Fruit fly (Drosophila melanogaster) whole organism, pupa: ENCODE data around the gene CAH9.

Source experiments
- CG14655 ChIP-seq: fragments of 200-800 bp; sonication (Bioruptor generic); optimal IDR thresholded peaks from 3 replicates; lab custom pipeline; 2017; ENCODE audit warnings: mild to moderate bottlenecking, missing biosample characterization, missing genetic modification reagents, missing genetic modification characterization
- CG17806 ChIP-seq: fragments of 200-800 bp; sonication (Bioruptor generic); optimal IDR thresholded peaks from 2 replicates; lab custom pipeline; 2018; ENCODE audit warnings: missing biosample characterization, mild to moderate bottlenecking, missing genetic modification characterization, moderate library complexity
- CG8159 ChIP-seq: fragments of 200-800 bp; sonication (Bioruptor generic); optimal IDR thresholded peaks from 3 replicates; lab custom pipeline; 2018; ENCODE audit warnings: missing biosample characterization, mild to moderate bottlenecking, missing genetic modification characterization, moderate library complexity
- D1 ChIP-seq: fragments of 200-800 bp; sonication (Bioruptor generic); optimal IDR thresholded peaks from 2 replicates; lab custom pipeline; 2018; ENCODE audit warnings: missing biosample characterization, mild to moderate bottlenecking, missing genetic modification characterization, moderate library complexity
- Pif1B ChIP-seq: fragments of 200-800 bp; sonication (Bioruptor generic); optimal IDR thresholded peaks from 3 replicates; lab custom pipeline; 2016; ENCODE audit warnings: missing biosample characterization, missing genetic modification characterization
- Snoo ChIP-seq: fragments of 200-800 bp; sonication (Bioruptor generic); optimal IDR thresholded peaks from 3 replicates; lab custom pipeline; 2017; ENCODE audit warnings: missing biosample characterization, mild to moderate bottlenecking, missing genetic modification characterization, inconsistent platforms
- rn ChIP-seq: fragments of 200-800 bp; sonication (Bioruptor generic); IDR thresholded peaks from 2 replicates; pipeline ENCODE4 v1.3.6; 2022; ENCODE audit warnings: missing biosample characterization, missing genetic modification characterization

dm6 chr3R:27056152-27056551 is 49.8 kb downstream of the CAH9 start:
- TF ChIP-seq rn = no peak
- no peak for TF ChIP-seq CG14655
- TF ChIP-seq Snoo = no peak
- no peak for TF ChIP-seq Pif1B (GFP tag; lab: Kevin White, UChicago)
- no peak for TF ChIP-seq CG17806 (tag; lab: Kevin White, UChicago)
- no peak for TF ChIP-seq CG8159 (tag; lab: Kevin White, UChicago)
- no peak for TF ChIP-seq D1 (tag; lab: Kevin White, UChicago)
